Worm (Caenorhabditis elegans): ENCODE measurements around the gene C27A7.6.
A peak's percentile ranks its signal among the peaks of the same experiment; 100 is the strongest.

C27A7.6 gene

DNA sequence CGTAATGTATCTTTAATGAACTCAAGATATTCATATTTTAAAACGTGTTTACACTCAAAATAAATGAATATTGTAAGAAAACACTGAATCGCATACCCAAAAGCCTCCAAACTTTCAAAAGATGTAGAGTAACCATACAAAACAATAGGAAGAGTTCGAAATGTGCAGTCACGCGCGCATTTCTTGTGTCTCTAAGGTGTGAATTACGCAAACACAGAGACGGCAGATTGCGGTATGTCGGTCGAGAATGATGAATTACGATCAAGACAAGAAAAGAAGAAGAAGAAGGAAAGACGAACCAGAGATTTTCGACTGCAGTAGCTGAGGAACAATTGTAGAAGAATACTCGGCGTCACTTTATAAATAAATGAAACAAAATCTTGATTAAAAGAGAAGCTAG is 19.1 kb downstream of the C27A7.6 start, which contains the start of gene lhpp-1:
TSS of gene lhpp-1 (minus strand) at position 354 of the 400 bp plus-strand sequence.
- no peak for TF ChIP-seq ztf-18 (tag; optimal IDR thresholded peaks at IDR 0.05)
- TF ChIP-seq nfya-2 (GFP tag; IDR thresholded peaks at IDR 0.05), result no peak
- no peak for TF ChIP-seq K12H6.12 (tag; optimal IDR thresholded peaks at IDR 0.05)
- TF ChIP-seq hsf-1 (GFP tag; IDR thresholded peaks at IDR 0.05), result no peak
- no peak for TF ChIP-seq F49E8.2 (tag; optimal IDR thresholded peaks at IDR 0.05; ENCODE audit: insufficient read depth)

DNA sequence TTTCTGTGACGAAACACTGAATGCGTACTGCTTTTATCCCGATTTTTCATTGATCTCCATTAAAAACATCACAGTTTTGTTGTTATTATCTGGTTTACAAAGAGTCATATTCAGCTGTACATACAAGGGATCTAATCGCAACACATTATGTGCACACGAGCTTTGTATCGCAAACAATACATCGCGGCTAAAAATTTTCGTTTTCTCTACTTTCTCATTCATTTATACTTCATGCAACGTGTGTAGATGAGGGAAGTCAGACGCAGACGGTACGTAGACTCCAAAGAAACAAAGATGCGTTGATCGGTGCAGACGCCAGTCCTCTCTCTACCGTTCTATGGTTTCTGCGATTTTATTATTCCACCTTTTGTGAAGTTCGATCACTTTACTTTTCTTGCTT is 23.7 kb downstream of the C27A7.6 start, which contains the start of gene nhr-136:
TSS of gene nhr-136 (plus strand) at position 301 of the 400 bp plus-strand sequence.
- peak; percentile 2 for TF ChIP-seq nhr-80 (tag; optimal IDR thresholded peaks at IDR 0.05)
- TF ChIP-seq ztf-25 (GFP tag; IDR thresholded peaks at IDR 0.05), result no peak
- TF ChIP-seq unc-62 (GFP tag; optimal IDR thresholded peaks at IDR 0.05), result no peak
- TF ChIP-seq mxl-1 (tag; optimal IDR thresholded peaks at IDR 0.05), result no peak

- TF ChIP-seq akir-1 (GFP tag; optimal IDR thresholded peaks at IDR 0.05) (no peak), B0336.3 (GFP tag; IDR thresholded peaks at IDR 0.05) (no peak), lir-1 (GFP tag; conservative IDR thresholded peaks at IDR 0.05) (no peak), snpc-1.1 (tag; optimal IDR thresholded peaks at IDR 0.05; ENCODE audit: insufficient read depth) (no peak), nhr-179 (tag; optimal IDR thresholded peaks at IDR 0.05) (no peak), sea-2 (GFP tag; IDR thresholded peaks at IDR 0.05) (no peak), ztf-22 (GFP tag; optimal IDR thresholded peaks at IDR 0.05) (no peak), tlf-1 (GFP tag; optimal IDR thresholded peaks at IDR 0.05) (no peak), nfya-2 (GFP tag; IDR thresholded peaks at IDR 0.05) (no peak), nhr-120 (GFP tag; IDR thresholded peaks at IDR 0.05) (no peak), let-526 (GFP tag; IDR thresholded peaks at IDR 0.05) (no peak), nhr-27 (tag; optimal IDR thresholded peaks at IDR 0.05) (no peak), snpc-4 (GFP tag; optimal IDR thresholded peaks at IDR 0.05) (no peak), snpc-4 (tag; optimal IDR thresholded peaks at IDR 0.05) (no peak), egrh-3 (GFP tag; IDR thresholded peaks at IDR 0.05) (no peak)
Measured at ce11 chrV:12103920-12104319, 26.7 kb downstream of the C27A7.6 start, which contains the start of gene nhr-153. Gene nhr-153 (plus strand): TSS chrV:12104220.

ce11 chrV:12100794-12101343 is 29.7 kb downstream of the C27A7.6 start, which contains the start of gene nhr-154:
Gene nhr-154 (plus strand): TSS chrV:12101293.
- no peak for TF ChIP-seq bed-2 (GFP tag; IDR thresholded peaks at IDR 0.05)
- no peak for TF ChIP-seq rpc-1 (optimal IDR thresholded peaks at IDR 0.05)
- TF ChIP-seq rpc-1 (tag; optimal IDR thresholded peaks at IDR 0.05), result no peak
- no peak for TF ChIP-seq Y56A3A.18 (GFP tag; IDR thresholded peaks at IDR 0.05)
- TF ChIP-seq Y53G8AR.9 (GFP tag; conservative IDR thresholded peaks at IDR 0.05), result no peak
- TF ChIP-seq madf-10 (tag; optimal IDR thresholded peaks at IDR 0.05), result no peak
- TF ChIP-seq nhr-80 (tag; optimal IDR thresholded peaks at IDR 0.05), result peak; percentile 1
- TF ChIP-seq die-1 (tag; optimal IDR thresholded peaks at IDR 0.05), result no peak
- peak; percentile 91 for TF ChIP-seq cebp-1 (GFP tag; IDR thresholded peaks at IDR 0.05)
- TF ChIP-seq cebp-1 (tag; optimal IDR thresholded peaks at IDR 0.05), result peak; percentile 97

DNA sequence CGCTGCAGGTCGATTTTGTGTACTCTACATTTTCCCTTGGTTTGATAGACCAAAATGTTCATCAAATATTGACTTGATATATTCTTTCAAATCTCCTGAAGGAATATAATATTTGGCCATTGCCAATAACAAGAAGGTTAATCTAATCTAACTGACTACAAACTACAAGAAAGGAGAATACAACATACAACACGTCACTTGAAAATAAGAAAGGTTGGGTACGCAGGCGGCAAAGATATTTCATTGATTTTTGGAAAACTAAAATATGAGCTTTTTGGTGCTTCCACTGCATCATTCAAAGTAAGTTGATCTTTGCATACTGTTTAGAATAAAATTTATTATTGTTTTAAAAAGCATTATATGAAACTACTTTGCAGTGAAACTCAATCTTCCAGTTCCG is 32.5 kb downstream of the C27A7.6 start, which contains the start of gene nhr-209:
TSS of gene nhr-209 (plus strand) at position 27 of the 400 bp plus-strand sequence.
- no peak for TF ChIP-seq sdz-38 (tag; optimal IDR thresholded peaks at IDR 0.05)
- TF ChIP-seq nhr-27 (tag; optimal IDR thresholded peaks at IDR 0.05), result no peak
- TF ChIP-seq C17E4.6 (GFP tag; IDR thresholded peaks at IDR 0.05), result no peak
- no peak for TF ChIP-seq athp-1 (tag; optimal IDR thresholded peaks at IDR 0.05)
- TF ChIP-seq nhr-80 (tag; optimal IDR thresholded peaks at IDR 0.05), result no peak
- TF ChIP-seq Y79H2A.3 (GFP tag; conservative IDR thresholded peaks at IDR 0.05), result no peak
- no peak for TF ChIP-seq hsf-1 (GFP tag; IDR thresholded peaks at IDR 0.05)
- TF ChIP-seq madf-6 (GFP tag; IDR thresholded peaks at IDR 0.05), result no peak
- TF ChIP-seq dox-1 (GFP tag; IDR thresholded peaks at IDR 0.05), result no peak
- no peak for TF ChIP-seq madf-10 (tag; optimal IDR thresholded peaks at IDR 0.05)
- no peak for TF ChIP-seq ztf-25 (GFP tag; IDR thresholded peaks at IDR 0.05)
